Worm (Caenorhabditis elegans): Measurements from ENCODE around the gene E02H4.7.

ce11 chrX:14297209-14297608 lies 41.1 kb downstream of the E02H4.7 start:
- TF ChIP-seq him-1 (tag; optimal IDR thresholded peaks at IDR 0.05) (peak; percentile 48), dao-5 (tag; optimal IDR thresholded peaks at IDR 0.05) (no peak), W03F9.2 (tag; optimal IDR thresholded peaks at IDR 0.05) (no peak)

All from whole organism, L4/young adult.